Worm (Caenorhabditis elegans) whole organism, mixed stage, embryonic: ENCODE results near the gene vha-13.

ENCODE experiments used
- M03D4.4 ChIP-seq: sonication (generic microtip); optimal IDR thresholded peaks from 2 replicates; lab custom pipeline; 2017; ENCODE audit warnings: mild to moderate bottlenecking, missing genetic modification characterization, missing compliant biosample characterization
- blmp-1 ChIP-seq: fragments of 150-350 bp; optimal IDR thresholded peaks from 2 replicates; lab custom pipeline; 2014; ENCODE audit warnings: missing biosample characterization, missing genetic modification characterization
- ceh-39 ChIP-seq: fragments of 150-350 bp; optimal IDR thresholded peaks from 2 replicates; lab custom pipeline; 2014; ENCODE audit warnings: missing biosample characterization, missing genetic modification characterization
- ceh-43 ChIP-seq: fragments of 200-800 bp; sonication (Bioruptor generic); optimal IDR thresholded peaks from 2 replicates; lab custom pipeline; 2018; ENCODE audit warnings: mild to moderate bottlenecking, missing genetic modification characterization, moderate library complexity, missing compliant biosample characterization
- ceh-83 ChIP-seq: fragments of 200-800 bp; sonication (Bioruptor generic); optimal IDR thresholded peaks from 2 replicates; lab custom pipeline; 2018; ENCODE audit warnings: mild to moderate bottlenecking, missing genetic modification characterization, missing compliant biosample characterization
- cnd-1 ChIP-seq: fragments of 200-800 bp; sonication (Bioruptor generic); optimal IDR thresholded peaks from 2 replicates; lab custom pipeline; 2018; ENCODE audit warnings: mild to moderate bottlenecking, missing genetic modification characterization, missing compliant biosample characterization
- drap-1 ChIP-seq: fragments of 200-800 bp; sonication (Bioruptor generic); optimal IDR thresholded peaks from 3 replicates; lab custom pipeline; 2018; ENCODE audit warnings: mild to moderate bottlenecking, missing genetic modification characterization, missing compliant biosample characterization
- elt-1 ChIP-seq: sonication (generic microtip); optimal IDR thresholded peaks from 2 replicates; lab custom pipeline; 2017; ENCODE audit warnings: missing genetic modification characterization, mild to moderate bottlenecking, missing compliant biosample characterization, antibody characterized with exemption, moderate library complexity, borderline replicate concordance; ENCODE audit not compliant: insufficient read depth
- elt-3 ChIP-seq: fragments of 150-350 bp; optimal IDR thresholded peaks from 2 replicates; lab custom pipeline; 2014; ENCODE audit warnings: missing biosample characterization, missing genetic modification characterization
- flh-1 ChIP-seq: fragments of 200-800 bp; sonication (Bioruptor generic); optimal IDR thresholded peaks from 2 replicates; lab custom pipeline; 2018; ENCODE audit warnings: mild to moderate bottlenecking, missing genetic modification characterization, moderate library complexity, missing compliant biosample characterization
- ham-2 ChIP-seq: fragments of 200-800 bp; sonication (Bioruptor generic); optimal IDR thresholded peaks from 2 replicates; lab custom pipeline; 2018; ENCODE audit warnings: mild to moderate bottlenecking, missing genetic modification characterization, missing compliant biosample characterization
- hlh-1 ChIP-seq: fragments of 150-350 bp; optimal IDR thresholded peaks from 2 replicates; lab custom pipeline; 2014; ENCODE audit warnings: missing biosample characterization, missing genetic modification reagents, missing genetic modification characterization
- lin-13 ChIP-seq: fragments of 150-350 bp; optimal IDR thresholded peaks from 2 replicates; lab custom pipeline; 2014; ENCODE audit warnings: missing biosample characterization, missing genetic modification characterization
- lin-32 ChIP-seq: fragments of 200-800 bp; sonication (Bioruptor generic); optimal IDR thresholded peaks from 2 replicates; lab custom pipeline; 2018; ENCODE audit warnings: mild to moderate bottlenecking, missing genetic modification characterization, missing compliant biosample characterization
- lsy-2 ChIP-seq: fragments of 150-350 bp; optimal IDR thresholded peaks from 2 replicates; lab custom pipeline; 2014; ENCODE audit warnings: missing biosample characterization, missing genetic modification characterization
- mab-5 ChIP-seq: fragments of 150-350 bp; optimal IDR thresholded peaks from 2 replicates; lab custom pipeline; 2014; ENCODE audit warnings: missing biosample characterization, missing genetic modification characterization
- mep-1 ChIP-seq: fragments of 150-350 bp; optimal IDR thresholded peaks from 2 replicates; lab custom pipeline; 2017; ENCODE audit warnings: missing biosample characterization, missing genetic modification reagents, missing genetic modification characterization, inconsistent platforms
- nhr-12 ChIP-seq: fragments of 150-350 bp; optimal IDR thresholded peaks from 2 replicates; lab custom pipeline; 2014; ENCODE audit warnings: missing biosample characterization, missing genetic modification characterization
- nhr-2 ChIP-seq: fragments of 150-350 bp; optimal IDR thresholded peaks from 2 replicates; lab custom pipeline; 2014; ENCODE audit warnings: missing biosample characterization, missing genetic modification characterization
- nhr-237 ChIP-seq: fragments of 150-350 bp; optimal IDR thresholded peaks from 2 replicates; lab custom pipeline; 2014; ENCODE audit warnings: missing biosample characterization, missing genetic modification characterization
- nhr-28 ChIP-seq: fragments of 150-350 bp; optimal IDR thresholded peaks from 2 replicates; lab custom pipeline; 2014; ENCODE audit warnings: missing biosample characterization, missing genetic modification characterization
- pha-4 ChIP-seq: fragments of 150-350 bp; optimal IDR thresholded peaks from 2 replicates; lab custom pipeline; 2018; ENCODE audit warnings: missing biosample characterization, missing genetic modification reagents, missing genetic modification characterization
- sem-2 ChIP-seq: fragments of 200-800 bp; sonication (Bioruptor generic); optimal IDR thresholded peaks from 2 replicates; lab custom pipeline; 2018; ENCODE audit warnings: mild to moderate bottlenecking, missing genetic modification characterization, missing compliant biosample characterization
- snpc-4 ChIP-seq: fragments of 150-350 bp; optimal IDR thresholded peaks from 2 replicates; lab custom pipeline; 2014; ENCODE audit warnings: missing biosample characterization, missing genetic modification characterization
- sptf-1 ChIP-seq: sonication (generic microtip); optimal IDR thresholded peaks from 2 replicates; lab custom pipeline; 2017; ENCODE audit warnings: mild to moderate bottlenecking, missing genetic modification characterization, moderate library complexity, missing compliant biosample characterization
- unc-120 ChIP-seq: sonication (generic microtip); optimal IDR thresholded peaks from 2 replicates; lab custom pipeline; 2017; ENCODE audit warnings: missing genetic modification characterization, missing compliant biosample characterization; ENCODE audit not compliant: poor library complexity, severe bottlenecking
- unc-39 ChIP-seq: fragments of 150-350 bp; optimal IDR thresholded peaks from 2 replicates; lab custom pipeline; 2014; ENCODE audit warnings: missing biosample characterization, missing genetic modification characterization
- unc-62 ChIP-seq: fragments of 150-350 bp; optimal IDR thresholded peaks from 2 replicates; lab custom pipeline; 2014; ENCODE audit warnings: missing biosample characterization, missing genetic modification reagents, missing genetic modification characterization
- zip-8 ChIP-seq: fragments of 150-350 bp; optimal IDR thresholded peaks from 2 replicates; lab custom pipeline; 2014; ENCODE audit warnings: missing biosample characterization, missing genetic modification characterization

vha-13 gene

DNA sequence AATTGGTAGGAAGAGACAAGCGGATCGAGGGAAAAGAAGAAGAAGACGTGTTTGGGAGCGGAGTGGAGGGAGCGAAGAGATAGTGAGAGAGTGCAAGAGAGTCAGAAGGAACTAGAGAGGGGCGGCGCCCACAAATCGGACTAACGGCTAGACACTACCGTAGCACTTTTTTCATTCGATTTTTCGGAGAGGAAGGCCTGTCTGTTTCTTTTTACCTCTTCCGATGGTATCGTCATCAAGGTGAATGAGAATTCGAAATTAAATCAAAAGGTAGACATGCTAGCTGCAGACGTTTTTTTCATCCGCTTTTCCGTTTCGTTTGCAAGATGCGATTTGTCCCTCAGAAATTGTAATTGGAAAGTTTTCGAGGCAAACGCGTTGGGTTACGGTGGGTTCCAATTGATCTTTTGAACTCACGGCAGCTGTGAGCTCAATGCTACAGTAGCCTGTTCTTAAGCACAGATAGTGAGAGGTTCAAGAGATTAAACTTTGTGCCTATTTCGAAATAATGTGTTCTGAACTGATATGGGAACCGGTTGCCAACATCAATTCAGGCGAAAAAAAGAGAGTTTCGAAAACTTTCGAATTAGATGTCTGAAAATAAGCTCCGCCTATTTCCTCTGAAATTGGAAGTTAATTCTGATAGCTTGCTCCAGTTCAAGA, 13.2 kb downstream of the vha-13 start:
- no peak for TF ChIP-seq nhr-2
- peak; percentile 60 for TF ChIP-seq lsy-2 (tag; lab: Kevin White, UChicago)
- TF ChIP-seq, all 35 proteins: peak for 1

ce11 chrV:14366487-14366962, 15.0 kb downstream of the vha-13 start:
- TF ChIP-seq nhr-2 (no peak), cnd-1 (no peak), mep-1 (tag; lab: Kevin White, UChicago) (no peak), unc-62 (no peak), pha-4 (tag; lab: Kevin White, UChicago) (no peak), ham-2 (GFP tag; lab: Kevin White, UChicago) (no peak), ceh-39 (tag; lab: Kevin White, UChicago) (no peak), flh-1 (GFP tag; lab: Kevin White, UChicago) (no peak), ceh-43 (GFP tag; lab: Kevin White, UChicago) (no peak), zip-8 (tag; lab: Kevin White, UChicago) (no peak), elt-3 (tag; lab: Kevin White, UChicago) (no peak), blmp-1 (tag; lab: Kevin White, UChicago) (no peak), elt-1 (tag; lab: Kevin White, UChicago) (no peak)

DNA sequence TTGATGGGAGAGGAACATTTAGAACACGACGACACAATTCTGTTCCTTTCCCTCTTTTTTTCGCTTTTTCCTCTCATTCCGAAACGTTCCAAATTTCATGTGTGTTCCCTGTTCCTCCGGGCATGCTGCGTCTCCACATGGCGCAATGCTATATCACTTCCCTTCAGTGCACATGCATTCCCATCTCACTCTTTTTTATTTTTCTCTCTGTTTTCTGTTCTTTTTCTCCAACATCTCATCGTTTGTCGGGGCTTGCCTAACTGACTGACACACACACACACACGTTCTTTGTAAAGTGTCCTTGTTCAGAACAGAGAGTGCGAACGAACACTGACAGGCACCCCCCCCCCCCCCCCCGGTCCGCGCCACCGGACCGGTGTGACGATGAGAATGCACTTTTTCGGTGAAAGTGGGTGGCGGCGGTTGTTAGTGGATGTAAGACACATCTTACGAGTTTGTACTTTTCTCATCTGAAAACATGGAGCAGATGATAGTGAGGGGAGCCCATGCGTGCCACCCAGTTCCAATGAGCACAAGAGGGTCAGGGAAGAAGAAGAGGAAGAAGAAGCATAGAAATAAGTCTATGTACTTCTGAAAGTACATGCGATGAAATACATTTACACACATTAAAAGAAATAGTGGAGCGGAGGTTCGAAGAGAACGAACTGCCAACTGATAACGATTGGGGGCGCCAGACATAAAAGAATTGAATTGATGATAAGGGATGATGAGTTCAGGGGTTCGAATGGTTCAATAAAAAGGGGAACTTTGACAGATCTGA, 17.0 kb downstream of the vha-13 start:
- TF ChIP-seq sptf-1 (peak; percentile 11), lin-32 (GFP tag; lab: Kevin White, UChicago) (peak; percentile 33), drap-1 (peak; percentile 21), nhr-12 (tag; lab: Kevin White, UChicago) (no peak)

DNA sequence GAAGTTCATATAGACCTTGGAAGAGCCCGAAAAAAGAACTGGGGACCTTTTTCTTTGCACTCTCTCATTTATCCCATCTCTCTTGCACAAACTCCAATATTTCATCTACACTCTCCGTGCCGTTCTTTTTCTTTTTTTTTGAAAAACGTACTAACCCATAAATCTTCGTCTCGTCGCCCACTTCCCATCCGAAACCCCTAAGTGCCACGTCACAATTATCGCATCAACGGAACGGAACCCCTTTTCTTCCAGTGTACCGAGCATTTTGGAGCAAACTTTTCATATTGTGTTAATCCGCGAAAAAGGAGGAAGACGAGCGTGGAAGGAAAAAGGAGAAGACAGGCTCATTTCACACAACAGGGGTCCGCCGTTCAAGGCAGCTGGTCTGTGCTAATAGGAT, 17.9 kb downstream of the vha-13 start:
- TF ChIP-seq nhr-237 (tag; lab: Kevin White, UChicago), result no peak

DNA sequence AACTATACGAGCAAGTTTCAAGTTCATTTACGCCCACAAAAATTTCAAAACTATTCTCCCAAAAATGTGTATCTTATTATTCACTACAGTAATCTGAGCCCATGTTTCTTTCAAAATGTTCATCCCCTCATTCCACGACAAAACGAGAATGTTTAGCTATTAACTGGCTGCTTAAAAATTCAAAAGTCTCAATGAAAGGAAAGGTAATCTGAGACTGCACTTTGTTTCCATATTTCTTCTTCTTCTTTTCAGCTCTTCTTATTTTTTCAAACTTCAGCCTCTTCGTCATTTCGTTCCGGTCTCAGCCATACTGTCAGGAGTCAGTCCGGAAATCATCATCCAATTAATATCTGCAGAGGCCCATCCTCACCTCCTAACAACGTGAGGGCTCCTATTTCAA, 21.3 kb downstream of the vha-13 start, which contains the start of gene unc-39:
TSS of gene unc-39 (plus strand) at position 301 of the 400 bp plus-strand sequence.
- TF ChIP-seq sem-2 (GFP tag; lab: Kevin White, UChicago) (no peak), drap-1 (no peak), blmp-1 (tag; lab: Kevin White, UChicago) (no peak), M03D4.4 (tag; lab: Kevin White, UChicago) (no peak), hlh-1 (tag; lab: Kevin White, UChicago) (no peak), mep-1 (tag; lab: Kevin White, UChicago) (no peak), unc-62 (no peak), sptf-1 (no peak), lin-32 (GFP tag; lab: Kevin White, UChicago) (no peak), lin-13 (no peak)
- TF ChIP-seq, all 35 proteins: peak for 0

- TF ChIP-seq sem-2 (GFP tag; lab: Kevin White, UChicago), result no peak
- TF ChIP-seq mab-5 (tag; lab: Kevin White, UChicago), result no peak
- no peak for TF ChIP-seq M03D4.4 (tag; lab: Kevin White, UChicago)
- no peak for TF ChIP-seq elt-1 (tag; lab: Kevin White, UChicago)
- TF ChIP-seq hlh-1 (tag; lab: Kevin White, UChicago), result no peak
- no peak for TF ChIP-seq snpc-4 (tag; lab: Kevin White, UChicago)
- TF ChIP-seq drap-1, result no peak
- no peak for TF ChIP-seq nhr-28 (tag; lab: Kevin White, UChicago)
- no peak for TF ChIP-seq unc-120 (tag; lab: Kevin White, UChicago)
- TF ChIP-seq sptf-1, result no peak
- TF ChIP-seq lsy-2 (tag; lab: Kevin White, UChicago), result no peak
- TF ChIP-seq unc-62, result no peak
- no peak for TF ChIP-seq unc-39 (tag; lab: Kevin White, UChicago)
- no peak for TF ChIP-seq nhr-12 (tag; lab: Kevin White, UChicago)
- TF ChIP-seq blmp-1 (tag; lab: Kevin White, UChicago), result no peak
- no peak for TF ChIP-seq ceh-83 (GFP tag; lab: Kevin White, UChicago)
- no peak for TF ChIP-seq cnd-1
- no peak for TF ChIP-seq nhr-2
These were observed 26.5 kb downstream of the vha-13 start for ce11 chrV:14378052-14378451.
